Fruit fly (Drosophila melanogaster): Measurements from ENCODE around the gene PolD1.
A peak's percentile ranks its signal among the peaks of the same experiment; 100 is the strongest.

PolD1 gene

dm6 chr3L:15982783-15983432 is 4.7 kb downstream of the PolD1 start, which contains the start of the genes brm and Arl1 (continued):
- TF ChIP-seq CG18764 (GFP tag; optimal IDR thresholded peaks at IDR 0.05) (peak; percentile 96), ATbp (GFP tag; optimal IDR thresholded peaks at IDR 0.05) (peak; percentile 90), sc (optimal IDR thresholded peaks at IDR 0.05) (no peak), sc (GFP tag; optimal IDR thresholded peaks at IDR 0.05) (peak; percentile 96), aop (GFP tag; IDR thresholded peaks at IDR 0.05) (peak; percentile 96), luna (GFP tag; optimal IDR thresholded peaks at IDR 0.05) (peak; percentile 75), CG2678 (tag; optimal IDR thresholded peaks at IDR 0.05) (peak; percentile 99), CG6272 (GFP tag; IDR thresholded peaks at IDR 0.05) (peak; percentile 99), org-1 (GFP tag; optimal IDR thresholded peaks at IDR 0.05) (peak; percentile 87), hth (optimal IDR thresholded peaks at IDR 0.05) (no peak), NFAT (GFP tag; IDR thresholded peaks at IDR 0.05) (peak; percentile 99), CG3281 (GFP tag; optimal IDR thresholded peaks at IDR 0.05) (peak; percentile 99), CG6854 (GFP tag; optimal IDR thresholded peaks at IDR 0.05) (peak; percentile 94), Asciz (GFP tag; optimal IDR thresholded peaks at IDR 0.05) (peak; percentile 92), CG17328 (GFP tag; IDR thresholded peaks at IDR 0.05) (peak; percentile 99), CG13123 (GFP tag; optimal IDR thresholded peaks at IDR 0.05) (peak; percentile 95), lilli (GFP tag; optimal IDR thresholded peaks at IDR 0.05) (peak; percentile 98), CG14441 (GFP tag; IDR thresholded peaks at IDR 0.05) (peak; percentile 99), CG30403 (GFP tag; optimal IDR thresholded peaks at IDR 0.05) (peak; percentile 98), Dad (GFP tag; optimal IDR thresholded peaks at IDR 0.05) (peak; percentile 90), CG11723 (GFP tag; optimal IDR thresholded peaks at IDR 0.05) (peak; percentile 97), CG3065 (GFP tag; optimal IDR thresholded peaks at IDR 0.05) (peak; percentile 93), CG8924 (tag; optimal IDR thresholded peaks at IDR 0.05) (peak; percentile 98), hb (GFP tag; IDR thresholded peaks at IDR 0.05; ENCODE audit: partially characterized antibody) (no peak), ato (GFP tag; IDR thresholded peaks at IDR 0.05; ENCODE audit: partially characterized antibody) (no peak), Hmr (GFP tag; optimal IDR thresholded peaks at IDR 0.05) (peak; percentile 97), Nf-YC (tag; optimal IDR thresholded peaks at IDR 0.05) (peak; percentile 94), ro (GFP tag; IDR thresholded peaks at IDR 0.05) (peak; percentile 97), CG11456 (GFP tag; IDR thresholded peaks at IDR 0.05) (peak; percentile 99), CG31388 (GFP tag; optimal IDR thresholded peaks at IDR 0.05) (peak; percentile 95), Hsf (GFP tag; optimal IDR thresholded peaks at IDR 0.05) (peak; percentile 94), z (GFP tag; IDR thresholded peaks at IDR 0.05) (peak; percentile 79), Drgx (GFP tag; IDR thresholded peaks at IDR 0.05) (peak; percentile 99), B-H2 (GFP tag; optimal IDR thresholded peaks at IDR 0.05) (peak; percentile 99), Poxn (GFP tag; IDR thresholded peaks at IDR 0.05) (peak; percentile 97), Doc3 (GFP tag; IDR thresholded peaks at IDR 0.05; ENCODE audit: partially characterized antibody) (no peak), CG5245 (GFP tag; optimal IDR thresholded peaks at IDR 0.05) (peak; percentile 97), lmd (GFP tag; IDR thresholded peaks at IDR 0.05) (peak; percentile 99), CG2202 (tag; optimal IDR thresholded peaks at IDR 0.05) (peak; percentile 93), CG17385 (GFP tag; optimal IDR thresholded peaks at IDR 0.05) (peak; percentile 94), CG14965 (GFP tag; optimal IDR thresholded peaks at IDR 0.05; ENCODE audit: borderline replicate concordance) (no peak), cg (GFP tag; optimal IDR thresholded peaks at IDR 0.05) (no peak), CG10267 (tag; optimal IDR thresholded peaks at IDR 0.05) (peak; percentile 93), rib (GFP tag; IDR thresholded peaks at IDR 0.05) (peak; percentile 99), CG6791 (GFP tag; IDR thresholded peaks at IDR 0.05; ENCODE audit: partially characterized antibody) (0 out of 3 replicates have a peak, but pooled peaks have one; percentile 19), ham (GFP tag; IDR thresholded peaks at IDR 0.05) (peak; percentile 98), CG33213 (GFP tag; optimal IDR thresholded peaks at IDR 0.05) (peak; percentile 74), CG4707 (GFP tag; optimal IDR thresholded peaks at IDR 0.05) (peak; percentile 83), CG6654 (GFP tag; optimal IDR thresholded peaks at IDR 0.05) (peak; percentile 91), CG10209 (GFP tag; optimal IDR thresholded peaks at IDR 0.05) (peak; percentile 98)
